Worm (Caenorhabditis elegans): Measurements from ENCODE around the gene odr-3.
"Not testable (repeated sequence)": the region's sequence is repeated elsewhere in the genome, so short reads cannot be mapped to it uniquely, and the experiment has no call there.

odr-3 gene

ce11 chrV:13259527-13259926 is 10.2 kb upstream of the odr-3 start:
- TF ChIP-seq snpc-1.2 (GFP tag; IDR thresholded peaks at IDR 0.05) (no peak), tra-1 (GFP tag; IDR thresholded peaks at IDR 0.05) (0 out of 2 replicates have a peak, but pooled peaks have one; percentile 50), fkh-10 (GFP tag; optimal IDR thresholded peaks at IDR 0.05) (no peak), hlh-11 (tag; optimal IDR thresholded peaks at IDR 0.05) (peak; percentile 17), ceh-20 (GFP tag; IDR thresholded peaks at IDR 0.05) (peak; percentile 44; the same call in 1 of the 2 replicates), nhr-28 (tag; optimal IDR thresholded peaks at IDR 0.05) (peak; percentile 50), mdl-1 (tag; optimal IDR thresholded peaks at IDR 0.05) (peak in 1 of 2 experiments; percentile 4), lin-1 (GFP tag; IDR thresholded peaks at IDR 0.05) (no peak), hlh-30 (tag; optimal IDR thresholded peaks at IDR 0.05; ENCODE audit: insufficient read depth) (peak; percentile 89), dve-1 (tag; optimal IDR thresholded peaks at IDR 0.05; ENCODE audit: insufficient read depth) (peak; percentile 46), lsy-2 (tag; optimal IDR thresholded peaks at IDR 0.05) (peak in 1 of 2 experiments; percentile 7), nhr-11 (tag; optimal IDR thresholded peaks at IDR 0.05) (no peak), ceh-62 (tag; optimal IDR thresholded peaks at IDR 0.05) (no peak), aha-1 (tag) (peak; percentile 98), unc-62 (GFP tag; optimal IDR thresholded peaks at IDR 0.05 in 1 of 2) (peak in 1 of 2 experiments; percentile 87), unc-62 (tag; optimal IDR thresholded peaks at IDR 0.05) (no peak), dmd-6 (GFP tag; IDR thresholded peaks at IDR 0.05) (peak; percentile 28; the same call in 1 of the 2 replicates), mep-1 (tag; optimal IDR thresholded peaks at IDR 0.05) (peak; percentile 32)

ce11 chrV:13258909-13259361 is 9.6 kb upstream of the odr-3 start, which contains the start of gene C34D1.4:
TSS of gene C34D1.4 (minus strand) at chrV:13259311.
- TF ChIP-seq ztf-11 (tag; optimal IDR thresholded peaks at IDR 0.05), result no peak
- TF ChIP-seq nhr-28 (tag; optimal IDR thresholded peaks at IDR 0.05), result peak; percentile 26
- no peak for TF ChIP-seq lin-13 (GFP tag; optimal IDR thresholded peaks at IDR 0.05)
- no peak for TF ChIP-seq tag-97 (GFP tag; IDR thresholded peaks at IDR 0.05)

ce11 chrV:13252862-13253261 is 3.5 kb upstream of the odr-3 start:
- TF ChIP-seq lsy-2 (tag; optimal IDR thresholded peaks at IDR 0.05) (no peak), lim-7 (GFP tag; IDR thresholded peaks at IDR 0.05) (no peak), attf-4 (tag; optimal IDR thresholded peaks at IDR 0.05) (no peak), spr-3 (GFP tag; optimal IDR thresholded peaks at IDR 0.05) (no peak)

- TF ChIP-seq dmd-6 (GFP tag; IDR thresholded peaks at IDR 0.05) (peak; percentile 56), nhr-28 (tag; optimal IDR thresholded peaks at IDR 0.05) (peak; percentile 55), nhr-48 (tag; optimal IDR thresholded peaks at IDR 0.05) (peak; percentile 94), Y48G9A.11 (GFP tag; IDR thresholded peaks at IDR 0.05) (no peak), mdl-1 (tag; optimal IDR thresholded peaks at IDR 0.05) (peak in 1 of 2 experiments; percentile 28), fkh-10 (GFP tag; optimal IDR thresholded peaks at IDR 0.05) (no peak), cey-2 (tag; optimal IDR thresholded peaks at IDR 0.05; ENCODE audit: borderline replicate concordance, insufficient read depth) (no peak)
These were observed 6.1 kb downstream of the odr-3 start for ce11 chrV:13243205-13243604.

- peak; percentile 20; the same call in 1 of the 2 replicates for TF ChIP-seq nhr-41 (GFP tag; IDR thresholded peaks at IDR 0.05)
- TF ChIP-seq madf-9 (GFP tag; conservative IDR thresholded peaks at IDR 0.05), result peak; percentile 45; the same call in 1 of the 2 replicates
- TF ChIP-seq dmd-8 (GFP tag; IDR thresholded peaks at IDR 0.05), result peak; percentile 93
- 0 out of 2 replicates have a peak, but pooled peaks have one; percentile 15 for TF ChIP-seq php-3 (GFP tag; IDR thresholded peaks at IDR 0.05)
- TF ChIP-seq F44E2.7 (GFP tag; IDR thresholded peaks at IDR 0.05), result 0 out of 2 replicates have a peak, but pooled peaks have one; percentile 50
- 0 out of 2 replicates have a peak, but pooled peaks have one; percentile 42 for TF ChIP-seq ctbp-1 (GFP tag; IDR thresholded peaks at IDR 0.05)
- TF ChIP-seq D1046.2 (GFP tag; IDR thresholded peaks at IDR 0.05), result 0 out of 2 replicates have a peak, but pooled peaks have one; percentile 26
- TF ChIP-seq F26F4.8 (GFP tag; conservative IDR thresholded peaks at IDR 0.05), result peak; percentile 81
- peak; percentile 73 for TF ChIP-seq vab-7 (GFP tag; IDR thresholded peaks at IDR 0.05)
- 0 out of 2 replicates have a peak, but pooled peaks have one; percentile 32 for TF ChIP-seq saeg-2 (GFP tag; IDR thresholded peaks at IDR 0.05)
- peak; percentile 29; the same call in 1 of the 2 replicates for TF ChIP-seq tra-1 (GFP tag; IDR thresholded peaks at IDR 0.05)
- TF ChIP-seq ceh-44 (GFP tag; IDR thresholded peaks at IDR 0.05), result 0 out of 2 replicates have a peak, but pooled peaks have one; percentile 9
- TF ChIP-seq pha-4 (GFP tag; IDR thresholded peaks at IDR 0.05), result peak; percentile 63; the same call in 1 of the 2 replicates
- TF ChIP-seq pha-4 (tag; optimal IDR thresholded peaks at IDR 0.05), result not testable (repeated sequence)
- peak; percentile 85 for TF ChIP-seq lim-7 (GFP tag; IDR thresholded peaks at IDR 0.05)
These were observed 9.6 kb downstream of the odr-3 start for ce11 chrV:13239720-13240119.
